Fruit fly (Drosophila melanogaster) whole organism, prepupa: ENCODE measurements around the gene PGAP2.

Source experiments
- Blimp-1 ChIP-seq: fragments of 200-800 bp; sonication (Bioruptor generic); optimal IDR thresholded peaks from 3 replicates; lab custom pipeline; 2017; ENCODE audit warnings: missing biosample characterization, missing genetic modification characterization, mild to moderate bottlenecking, moderate library complexity, missing genetic modification reagents
- CG10631 ChIP-seq: fragments of 200-800 bp; sonication (Bioruptor generic); optimal IDR thresholded peaks from 2 replicates; lab custom pipeline; 2016; ENCODE audit warnings: missing biosample characterization, missing genetic modification characterization
- CG10669 ChIP-seq: fragments of 200-800 bp; sonication (Bioruptor generic); optimal IDR thresholded peaks from 3 replicates; lab custom pipeline; 2018; ENCODE audit warnings: missing biosample characterization, mild to moderate bottlenecking, missing genetic modification characterization, moderate library complexity
- CG11902 ChIP-seq: fragments of 200-800 bp; sonication (Bioruptor generic); optimal IDR thresholded peaks from 3 replicates; lab custom pipeline; 2016; ENCODE audit warnings: missing biosample characterization, missing genetic modification characterization
- CG16779 ChIP-seq: fragments of 200-800 bp; sonication (Bioruptor generic); optimal IDR thresholded peaks from 3 replicates; lab custom pipeline; 2017; ENCODE audit warnings: missing biosample characterization, mild to moderate bottlenecking, missing genetic modification characterization
- CG3032 ChIP-seq: fragments of 200-800 bp; optimal IDR thresholded peaks from 2 replicates; lab custom pipeline; 2019; ENCODE audit warnings: missing biosample characterization, mild to moderate bottlenecking, missing genetic modification characterization, moderate library complexity
- CG31627 ChIP-seq: fragments of 200-800 bp; sonication (Bioruptor generic); optimal IDR thresholded peaks from 3 replicates; lab custom pipeline; 2016; ENCODE audit warnings: missing biosample characterization, missing genetic modification characterization
- CG6276 ChIP-seq: fragments of 200-800 bp; sonication (Bioruptor generic); optimal IDR thresholded peaks from 2 replicates; lab custom pipeline; 2017; ENCODE audit warnings: missing biosample characterization, mild to moderate bottlenecking, missing genetic modification characterization
- CG8632 ChIP-seq: fragments of 200-800 bp; sonication (Bioruptor generic); optimal IDR thresholded peaks from 3 replicates; lab custom pipeline; 2016; ENCODE audit warnings: missing biosample characterization, missing genetic modification characterization
- Eip75B ChIP-seq: fragments of 200-800 bp; sonication (Bioruptor generic); optimal IDR thresholded peaks from 3 replicates; lab custom pipeline; 2016; ENCODE audit warnings: missing biosample characterization, missing genetic modification characterization
- Eip78C ChIP-seq: fragments of 200-800 bp; sonication (Bioruptor generic); peaks from one replicate; lab custom pipeline; 2016; ENCODE audit warnings: missing biosample characterization, missing genetic modification characterization
- Eip93F ChIP-seq: fragments of 200-800 bp; sonication (Bioruptor generic); optimal IDR thresholded peaks from 2 replicates; lab custom pipeline; 2016; ENCODE audit warnings: missing biosample characterization, mild to moderate bottlenecking, missing genetic modification characterization
- Ets21C ChIP-seq: fragments of 200-800 bp; sonication (Bioruptor generic); optimal IDR thresholded peaks from 3 replicates; lab custom pipeline; 2016; ENCODE audit warnings: missing biosample characterization, missing genetic modification characterization
- Gug ChIP-seq: fragments of 200-800 bp; sonication (Bioruptor generic); IDR thresholded peaks from 2 replicates; pipeline ENCODE4 v1.3.6; 2022; ENCODE audit warnings: missing biosample characterization, missing genetic modification characterization
- Hr39 ChIP-seq: fragments of 200-800 bp; sonication (Bioruptor generic); optimal IDR thresholded peaks from 2 replicates; lab custom pipeline; 2016; ENCODE audit warnings: missing biosample characterization, missing genetic modification characterization
- Met ChIP-seq: fragments of 200-800 bp; sonication (Bioruptor generic); optimal IDR thresholded peaks from 3 replicates; lab custom pipeline; 2016; ENCODE audit warnings: missing biosample characterization, missing genetic modification characterization
- OdsH ChIP-seq: fragments of 200-800 bp; sonication (Bioruptor generic); optimal IDR thresholded peaks from 3 replicates; lab custom pipeline; 2016; ENCODE audit warnings: missing biosample characterization, missing genetic modification characterization
- Sox102F ChIP-seq: fragments of 200-800 bp; sonication (Bioruptor generic); optimal IDR thresholded peaks from 2 replicates; lab custom pipeline; 2016; ENCODE audit warnings: missing biosample characterization, mild to moderate bottlenecking, missing genetic modification characterization
- achi ChIP-seq: fragments of 200-800 bp; sonication (Bioruptor generic); optimal IDR thresholded peaks from 3 replicates; lab custom pipeline; 2016; ENCODE audit warnings: missing biosample characterization, missing genetic modification characterization
- acj6 ChIP-seq: fragments of 200-800 bp; sonication (Bioruptor generic); optimal IDR thresholded peaks from 3 replicates; lab custom pipeline; 2016; ENCODE audit warnings: missing biosample characterization, missing genetic modification characterization
- cyc ChIP-seq: fragments of 200-800 bp; sonication (Bioruptor generic); optimal IDR thresholded peaks from 3 replicates; lab custom pipeline; 2016; ENCODE audit warnings: missing biosample characterization, missing genetic modification characterization
- dac ChIP-seq: fragments of 200-800 bp; sonication (Bioruptor generic); optimal IDR thresholded peaks from 2 replicates; lab custom pipeline; 2017; ENCODE audit warnings: missing biosample characterization, mild to moderate bottlenecking, missing genetic modification characterization
- dsx ChIP-seq: fragments of 200-800 bp; optimal IDR thresholded peaks from 3 replicates; lab custom pipeline; 2019; ENCODE audit warnings: missing biosample characterization, mild to moderate bottlenecking, missing genetic modification characterization, moderate library complexity; ENCODE audit not compliant: poor library complexity, severe bottlenecking
- esn ChIP-seq: fragments of 200-800 bp; sonication (Bioruptor generic); optimal IDR thresholded peaks from 2 replicates; lab custom pipeline; 2016; ENCODE audit warnings: missing biosample characterization, mild to moderate bottlenecking, missing genetic modification characterization, moderate library complexity
- fkh ChIP-seq: fragments of 200-800 bp; sonication (Bioruptor generic); optimal IDR thresholded peaks from 3 replicates; lab custom pipeline; 2017; ENCODE audit warnings: missing biosample characterization, mild to moderate bottlenecking, missing genetic modification characterization, moderate library complexity
- lz ChIP-seq: fragments of 200-800 bp; sonication (Bioruptor generic); optimal IDR thresholded peaks from 3 replicates; lab custom pipeline; 2016; ENCODE audit warnings: missing biosample characterization, missing genetic modification characterization
- net ChIP-seq: fragments of 200-800 bp; sonication (Bioruptor generic); optimal IDR thresholded peaks from 3 replicates; lab custom pipeline; 2016; ENCODE audit warnings: missing biosample characterization, missing genetic modification characterization
- pdm3 ChIP-seq: fragments of 200-800 bp; sonication (Bioruptor generic); optimal IDR thresholded peaks from 3 replicates; lab custom pipeline; 2016; ENCODE audit warnings: missing biosample characterization, missing genetic modification characterization
- spab ChIP-seq: fragments of 200-800 bp; sonication (Bioruptor generic); optimal IDR thresholded peaks from 2 replicates; lab custom pipeline; 2017; ENCODE audit warnings: missing biosample characterization, mild to moderate bottlenecking, missing genetic modification characterization, missing genetic modification reagents
- ss ChIP-seq, 2 experiments: fragments of 200-800 bp; sonication (Bioruptor generic); optimal IDR thresholded peaks; 2 replicates in 1 of 2; 3 replicates in 1 of 2; lab custom pipeline; 2017 to 2018; ENCODE audit warnings: mild to moderate bottlenecking in 2 of 2, missing biosample characterization in 2 of 2, missing genetic modification characterization in 2 of 2, moderate library complexity in 1 of 2
- svp ChIP-seq: fragments of 200-800 bp; sonication (Bioruptor generic); peaks from one replicate; lab custom pipeline; 2016; ENCODE audit warnings: missing biosample characterization, missing genetic modification characterization
- topi ChIP-seq: fragments of 200-800 bp; sonication (Bioruptor generic); optimal IDR thresholded peaks from 3 replicates; lab custom pipeline; 2016; ENCODE audit warnings: missing biosample characterization, missing genetic modification characterization
- vri ChIP-seq: fragments of 200-800 bp; sonication (Bioruptor generic); optimal IDR thresholded peaks from 3 replicates; lab custom pipeline; 2016; ENCODE audit warnings: missing biosample characterization, mild to moderate bottlenecking, missing genetic modification characterization

PGAP2 gene

dm6 chr2L:850727-851257 is 31.5 kb upstream of the PGAP2 start, which contains the start of gene drongo (continued):
- TF ChIP-seq net (GFP tag; lab: Kevin White, UChicago) (peak; percentile 21), CG11902 (GFP tag; lab: Kevin White, UChicago) (no peak), acj6 (GFP tag; lab: Kevin White, UChicago) (no peak), lz (GFP tag; lab: Kevin White, UChicago) (peak; percentile 19), CG6276 (GFP tag; lab: Kevin White, UChicago) (no peak), CG8632 (GFP tag; lab: Kevin White, UChicago) (no peak), Eip75B (GFP tag; lab: Kevin White, UChicago) (no peak), ss (GFP tag; optimal IDR thresholded peaks at IDR 0.05; lab: Kevin White, UChicago) (peak; percentile 38 to 48), CG10631 (GFP tag; lab: Kevin White, UChicago) (no peak), Hr39 (GFP tag; lab: Kevin White, UChicago) (no peak), Sox102F (no peak), OdsH (GFP tag; lab: Kevin White, UChicago) (no peak), Eip78C (peak; percentile 74)

- TF ChIP-seq Gug (GFP tag; lab: Robert Waterston, UW), result no peak
- no peak for TF ChIP-seq topi
- TF ChIP-seq acj6 (GFP tag; lab: Kevin White, UChicago), result no peak
- TF ChIP-seq achi (GFP tag; lab: Kevin White, UChicago), result no peak
- no peak for TF ChIP-seq spab (GFP tag; lab: Kevin White, UChicago)
- no peak for TF ChIP-seq pdm3
- TF ChIP-seq dsx (GFP tag; lab: Kevin White, UChicago), result no peak
- TF ChIP-seq CG6276 (GFP tag; lab: Kevin White, UChicago), result no peak
- no peak for TF ChIP-seq Ets21C (GFP tag; lab: Kevin White, UChicago)
- TF ChIP-seq fkh (GFP tag; lab: Kevin White, UChicago), result no peak
- no peak for TF ChIP-seq CG3032 (tag; lab: Kevin White, UChicago)
- no peak for TF ChIP-seq CG16779 (tag; lab: Kevin White, UChicago)
- no peak for TF ChIP-seq Blimp-1 (GFP tag; lab: Kevin White, UChicago)
- TF ChIP-seq CG10669 (GFP tag; lab: Kevin White, UChicago), result no peak
- TF ChIP-seq vri (GFP tag; lab: Kevin White, UChicago), result no peak
- no peak for TF ChIP-seq esn (GFP tag; lab: Kevin White, UChicago)
- no peak for TF ChIP-seq Eip75B (GFP tag; lab: Kevin White, UChicago)
- TF ChIP-seq Met (GFP tag; lab: Kevin White, UChicago), result no peak
- no peak for TF ChIP-seq dac (GFP tag; lab: Kevin White, UChicago)
- TF ChIP-seq CG31627 (GFP tag; lab: Kevin White, UChicago), result no peak
Measured at dm6 chr2L:849787-850512, 30.6 kb upstream of the PGAP2 start.

dm6 chr2L:849138-849744 is 29.9 kb upstream of the PGAP2 start:
- TF ChIP-seq cyc (no peak), Eip93F (GFP tag; lab: Kevin White, UChicago) (peak; percentile 32), svp (GFP tag; lab: Kevin White, UChicago) (peak; percentile 99)
